Worm (Caenorhabditis elegans) whole organism, L2 larva: ENCODE data around the gene M28.4.

Source experiments
- F13H6.1 ChIP-seq: sonication (generic microtip); optimal IDR thresholded peaks from 2 replicates; lab custom pipeline; 2016; ENCODE audit warnings: missing genetic modification characterization, missing compliant biosample characterization
- aly-2 ChIP-seq: fragments of 150-350 bp; optimal IDR thresholded peaks from 2 replicates; lab custom pipeline; 2014; ENCODE audit warnings: missing biosample characterization, missing genetic modification characterization
- ama-1 ChIP-seq: fragments of 150-350 bp; optimal IDR thresholded peaks from 2 replicates; lab custom pipeline; 2018; ENCODE audit warnings: inconsistent platforms
- ceh-16 ChIP-seq: fragments of 150-350 bp; optimal IDR thresholded peaks from 2 replicates; lab custom pipeline; 2014; ENCODE audit warnings: missing biosample characterization, missing genetic modification characterization
- crh-2 ChIP-seq: sonication (generic microtip); optimal IDR thresholded peaks from 2 replicates; lab custom pipeline; 2017; ENCODE audit warnings: missing biosample characterization, missing genetic modification characterization
- fos-1 ChIP-seq: fragments of 150-350 bp; optimal IDR thresholded peaks from 2 replicates; lab custom pipeline; 2014; ENCODE audit warnings: missing biosample characterization, missing genetic modification characterization
- gmeb-1 ChIP-seq: fragments of 150-350 bp; optimal IDR thresholded peaks from 2 replicates; lab custom pipeline; 2014; ENCODE audit warnings: missing biosample characterization, missing genetic modification characterization
- lsy-2 ChIP-seq, 2 experiments: fragments of 150-350 bp in 1 of 2; sonication (generic microtip) in 1 of 2; optimal IDR thresholded peaks; 2 replicates each; lab custom pipeline; 2014 to 2017; ENCODE audit warnings: missing biosample characterization in 2 of 2, missing genetic modification characterization in 2 of 2
- mab-5 ChIP-seq: fragments of 150-350 bp; optimal IDR thresholded peaks from 2 replicates; lab custom pipeline; 2014; ENCODE audit warnings: missing biosample characterization, missing genetic modification characterization
- ztf-4 ChIP-seq: fragments of 150-350 bp; optimal IDR thresholded peaks from 2 replicates; lab custom pipeline; 2014; ENCODE audit warnings: missing biosample characterization, missing genetic modification characterization

- no peak for TF ChIP-seq F13H6.1 (tag; lab: Kevin White, UChicago)
- no peak for TF ChIP-seq mab-5
- TF ChIP-seq ceh-16 (tag; lab: Kevin White, UChicago), result no peak
- TF ChIP-seq crh-2 (tag; lab: Kevin White, UChicago), result no peak
- TF ChIP-seq ama-1, result no peak
- TF ChIP-seq ztf-4 (tag; lab: Kevin White, UChicago), result no peak
- no peak for TF ChIP-seq gmeb-1 (tag; lab: Kevin White, UChicago)
- no peak for TF ChIP-seq fos-1 (tag; lab: Kevin White, UChicago)
- TF ChIP-seq lsy-2 (tag; optimal IDR thresholded peaks at IDR 0.05; lab: Kevin White, UChicago), result no peak
- TF ChIP-seq aly-2 (tag; lab: Kevin White, UChicago), result no peak
These were observed 18.1 kb downstream of the M28.4 start for ce11 chrII:10661448-10662064.
